Fruit fly (Drosophila melanogaster) whole organism: ENCODE results near the gene CG9259.

Experiments used
- CG8478 ChIP-seq: fragments of >200 bp; optimal IDR thresholded peaks from 2 replicates; lab custom pipeline; 2018; ENCODE audit warnings: inconsistent platforms
- Dll ChIP-seq: fragments of >200 bp; optimal IDR thresholded peaks from 2 replicates; lab custom pipeline; 2017
- EcR ChIP-seq, 2 experiments: fragments of >200 bp; optimal IDR thresholded peaks; 2 replicates each; lab custom pipeline; 2017; ENCODE audit warnings: missing biosample characterization in 2 of 2, missing genetic modification characterization in 2 of 2, missing genetic modification reagents in 2 of 2
- pan ChIP-seq: fragments of >200 bp; optimal IDR thresholded peaks from 2 replicates; lab custom pipeline; 2017
- psq ChIP-seq: fragments of >200 bp; optimal IDR thresholded peaks from 2 replicates; lab custom pipeline; 2017
- usp ChIP-seq: fragments of >200 bp; optimal IDR thresholded peaks from 2 replicates; lab custom pipeline; 2017; ENCODE audit warnings: missing biosample characterization, missing genetic modification characterization, mixed read lengths

CG9259 gene

DNA sequence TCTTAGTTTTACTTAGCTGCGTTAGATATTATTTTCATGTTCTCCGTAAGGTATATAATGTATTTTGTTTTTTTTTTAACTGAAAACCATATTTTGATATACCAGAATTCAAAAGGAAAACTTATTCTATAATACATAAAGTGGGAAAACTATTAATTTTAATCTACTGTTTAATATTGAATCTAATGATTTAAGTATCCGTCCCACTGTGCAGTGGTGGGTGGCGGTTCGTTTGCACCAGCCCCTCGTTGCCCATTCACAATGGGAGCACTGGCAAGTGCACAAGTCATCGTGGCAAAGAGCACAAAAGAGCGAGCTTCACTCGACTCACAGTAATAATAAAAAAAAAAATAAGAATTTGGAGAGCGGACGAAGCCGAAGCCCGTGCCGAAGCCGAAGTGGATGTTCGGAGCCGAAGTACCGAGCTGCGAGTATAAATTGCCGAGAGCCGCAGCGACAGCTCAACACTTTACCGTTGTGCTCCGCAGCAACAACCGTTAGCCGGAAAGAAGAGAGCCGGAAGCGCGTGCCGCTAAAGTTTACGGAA, 7.3 kb downstream of the CG9259 start, which contains the start of gene CG34136:
CG34136 (plus strand) TSS at position 475 of the 547 bp plus-strand sequence.
- TF ChIP-seq Dll (lab: Kevin White, UChicago), result no peak
- no peak for TF ChIP-seq EcR (GFP tag; optimal IDR thresholded peaks at IDR 0.05; lab: Kevin White, UChicago)
- TF ChIP-seq psq (lab: Kevin White, UChicago), result no peak
- no peak for TF ChIP-seq CG8478 (lab: Kevin White, UChicago)
- TF ChIP-seq usp, result no peak
- no peak for TF ChIP-seq pan (lab: Kevin White, UChicago)

- TF ChIP-seq psq (lab: Kevin White, UChicago), result no peak
- no peak for TF ChIP-seq Dll (lab: Kevin White, UChicago)
- no peak for TF ChIP-seq pan (lab: Kevin White, UChicago)
- no peak for TF ChIP-seq EcR (GFP tag; optimal IDR thresholded peaks at IDR 0.05; lab: Kevin White, UChicago)
- no peak for TF ChIP-seq usp
Observed at dm6 chr2L:21097850-21098249, 8.7 kb downstream of the CG9259 start.

DNA sequence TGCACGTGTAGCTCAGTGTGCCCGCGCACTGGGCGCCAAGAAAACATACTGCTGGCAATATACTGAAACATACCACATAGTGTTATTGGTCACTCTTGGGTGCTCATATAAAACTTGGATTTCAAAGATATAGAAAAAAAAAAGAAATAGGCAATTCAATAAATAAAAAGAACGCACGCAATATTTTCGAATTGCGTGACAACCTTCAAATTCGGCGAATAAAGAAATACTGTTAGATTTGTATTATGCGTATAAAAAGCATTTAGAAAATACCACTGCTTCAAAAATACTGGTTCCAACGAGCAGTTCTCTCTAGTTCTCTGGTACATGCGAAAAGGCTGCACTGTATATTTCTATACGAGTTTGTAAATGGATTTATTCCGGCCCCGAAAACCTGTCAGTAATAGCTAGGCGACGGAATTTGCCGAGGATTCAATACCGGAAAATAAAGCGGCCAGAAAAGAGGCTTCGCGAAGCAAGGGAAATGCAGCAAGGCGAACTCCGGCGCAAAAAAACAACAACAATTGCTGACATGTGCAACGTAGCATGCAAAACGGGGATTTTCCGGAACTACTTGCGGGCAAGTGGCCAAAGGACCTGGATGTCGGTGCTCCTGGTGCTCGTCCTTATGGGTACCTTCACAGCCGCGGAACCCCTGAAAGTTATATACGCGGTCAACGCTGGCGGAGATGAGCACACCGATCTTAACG, 13.4 kb downstream of the CG9259 start, which contains the start of gene CG9257:
CG9257 (plus strand) TSS at position 345 of the 710 bp plus-strand sequence.
- TF ChIP-seq CG8478 (lab: Kevin White, UChicago) (no peak), EcR (GFP tag; optimal IDR thresholded peaks at IDR 0.05; lab: Kevin White, UChicago) (no peak), usp (no peak), pan (lab: Kevin White, UChicago) (no peak), Dll (lab: Kevin White, UChicago) (no peak), psq (lab: Kevin White, UChicago) (no peak)

dm6 chr2L:21104326-21104725, 15.2 kb downstream of the CG9259 start, which contains the start of the genes CG46307 and Nhe2:
CG46307 (plus strand) TSS chr2L:21104568.
Nhe2 (plus strand) TSS chr2L:21104568.
- TF ChIP-seq psq (lab: Kevin White, UChicago) (no peak), CG8478 (lab: Kevin White, UChicago) (no peak), usp (no peak), EcR (GFP tag; optimal IDR thresholded peaks at IDR 0.05; lab: Kevin White, UChicago) (no peak), Dll (lab: Kevin White, UChicago) (no peak), pan (lab: Kevin White, UChicago) (no peak)

dm6 chr2L:21105127-21105526, 16.0 kb downstream of the CG9259 start:
- no peak for TF ChIP-seq CG8478 (lab: Kevin White, UChicago)
- TF ChIP-seq psq (lab: Kevin White, UChicago), result no peak
- no peak for TF ChIP-seq pan (lab: Kevin White, UChicago)
- TF ChIP-seq EcR (GFP tag; optimal IDR thresholded peaks at IDR 0.05; lab: Kevin White, UChicago), result no peak
- no peak for TF ChIP-seq Dll (lab: Kevin White, UChicago)
- TF ChIP-seq usp, result no peak

DNA sequence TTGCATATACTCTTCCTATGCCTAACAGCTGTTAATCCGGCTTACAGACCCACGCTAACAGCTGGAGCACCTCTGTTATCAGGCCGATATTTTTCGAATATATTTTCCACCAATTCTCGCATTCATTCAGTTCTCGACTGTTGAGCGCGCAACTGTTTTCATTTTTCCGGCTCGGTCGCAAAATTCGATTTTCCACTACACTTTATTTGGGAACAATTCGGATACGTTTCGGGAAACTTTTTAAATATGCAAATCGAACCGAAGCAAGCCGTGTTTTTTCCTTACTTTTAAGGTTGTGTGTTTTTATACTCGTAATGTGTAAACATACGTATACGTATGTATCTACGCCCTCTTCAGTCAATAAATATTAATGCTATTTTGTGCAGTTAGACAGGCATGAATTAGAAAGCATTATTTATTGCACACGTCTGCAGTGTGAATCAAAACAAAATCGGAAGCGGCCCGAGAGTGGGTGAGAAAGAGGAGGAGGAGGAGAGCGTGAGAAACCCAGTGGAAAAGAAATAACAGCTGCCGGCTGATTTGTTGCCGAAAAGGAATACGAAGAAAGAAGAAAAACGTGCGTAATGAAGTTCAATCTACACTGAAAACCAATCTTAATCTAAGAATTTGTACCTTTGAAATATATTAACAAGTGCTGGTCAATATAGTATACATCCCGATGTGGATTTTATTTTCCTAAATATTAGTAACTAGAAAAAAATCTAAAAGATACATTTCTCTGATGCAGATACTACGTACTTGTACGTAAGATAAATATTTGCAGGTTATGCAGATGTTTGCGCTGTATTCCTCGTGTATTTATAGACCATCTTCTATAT, 18.7 kb downstream of the CG9259 start:
- TF ChIP-seq Dll (lab: Kevin White, UChicago) (no peak), usp (no peak), pan (lab: Kevin White, UChicago) (no peak), psq (lab: Kevin White, UChicago) (no peak), EcR (GFP tag; optimal IDR thresholded peaks at IDR 0.05; lab: Kevin White, UChicago) (no peak), CG8478 (lab: Kevin White, UChicago) (no peak)

- no peak for TF ChIP-seq CG8478 (lab: Kevin White, UChicago)
- TF ChIP-seq usp, result no peak
- no peak for TF ChIP-seq psq (lab: Kevin White, UChicago)
- no peak for TF ChIP-seq Dll (lab: Kevin White, UChicago)
Observed at dm6 chr2L:21108759-21109282, 19.6 kb downstream of the CG9259 start.

dm6 chr2L:21109680-21110079, 20.5 kb downstream of the CG9259 start:
- TF ChIP-seq pan (lab: Kevin White, UChicago) (no peak), psq (lab: Kevin White, UChicago) (no peak), usp (no peak), Dll (lab: Kevin White, UChicago) (no peak), CG8478 (lab: Kevin White, UChicago) (no peak), EcR (GFP tag; optimal IDR thresholded peaks at IDR 0.05; lab: Kevin White, UChicago) (no peak)

- no peak for TF ChIP-seq usp
- TF ChIP-seq Dll (lab: Kevin White, UChicago), result no peak
- no peak for TF ChIP-seq EcR (GFP tag; optimal IDR thresholded peaks at IDR 0.05; lab: Kevin White, UChicago)
- no peak for TF ChIP-seq psq (lab: Kevin White, UChicago)
- TF ChIP-seq pan (lab: Kevin White, UChicago), result no peak
- no peak for TF ChIP-seq CG8478 (lab: Kevin White, UChicago)
Observed at dm6 chr2L:21111849-21112248, 22.7 kb downstream of the CG9259 start.

DNA sequence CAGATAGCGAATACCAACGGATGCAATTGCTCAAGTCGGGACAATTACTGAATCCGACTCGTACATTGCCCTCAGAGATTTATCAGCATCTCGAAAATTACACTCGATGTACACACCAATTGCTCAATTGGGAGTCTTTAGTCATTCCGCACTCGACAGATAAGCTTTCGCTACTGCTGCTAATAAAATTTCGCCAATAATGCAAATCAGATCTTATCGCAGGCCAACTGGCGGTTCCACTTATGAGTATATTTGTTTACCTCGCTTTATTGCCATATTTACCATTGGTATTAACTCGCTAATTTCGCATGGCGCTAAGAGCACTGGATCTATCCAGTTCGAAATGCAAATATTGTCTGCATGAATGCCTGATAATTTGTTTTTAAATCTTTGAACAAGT, 24.4 kb downstream of the CG9259 start:
- TF ChIP-seq CG8478 (lab: Kevin White, UChicago), result no peak
- no peak for TF ChIP-seq psq (lab: Kevin White, UChicago)
- TF ChIP-seq EcR (GFP tag; optimal IDR thresholded peaks at IDR 0.05; lab: Kevin White, UChicago), result peak in 1 of 2 experiments; percentile 4

DNA sequence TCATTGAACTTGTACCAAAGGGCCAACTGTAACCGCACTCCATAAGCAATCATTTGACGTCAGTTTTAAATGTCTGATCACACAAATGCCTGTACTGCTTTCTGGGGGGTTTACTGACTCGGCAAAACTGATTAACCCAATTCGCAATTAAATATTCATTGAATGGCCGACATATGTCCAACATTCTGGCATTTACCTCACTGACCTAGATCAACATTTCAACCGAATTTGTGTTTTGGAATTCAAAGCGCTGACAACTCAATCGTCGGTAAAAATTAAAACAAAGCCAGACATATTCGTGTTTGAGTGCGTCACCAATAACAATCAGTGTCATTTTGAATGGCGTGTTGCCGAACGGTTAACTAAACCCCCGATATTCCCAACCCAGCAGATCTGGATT, 26.5 kb downstream of the CG9259 start:
- TF ChIP-seq Dll (lab: Kevin White, UChicago) (no peak), usp (no peak), CG8478 (lab: Kevin White, UChicago) (no peak), EcR (GFP tag; optimal IDR thresholded peaks at IDR 0.05; lab: Kevin White, UChicago) (no peak), psq (lab: Kevin White, UChicago) (no peak), pan (lab: Kevin White, UChicago) (no peak)
